Fruit fly (Drosophila melanogaster): ENCODE data around the gene ush.

The ush gene

DNA sequence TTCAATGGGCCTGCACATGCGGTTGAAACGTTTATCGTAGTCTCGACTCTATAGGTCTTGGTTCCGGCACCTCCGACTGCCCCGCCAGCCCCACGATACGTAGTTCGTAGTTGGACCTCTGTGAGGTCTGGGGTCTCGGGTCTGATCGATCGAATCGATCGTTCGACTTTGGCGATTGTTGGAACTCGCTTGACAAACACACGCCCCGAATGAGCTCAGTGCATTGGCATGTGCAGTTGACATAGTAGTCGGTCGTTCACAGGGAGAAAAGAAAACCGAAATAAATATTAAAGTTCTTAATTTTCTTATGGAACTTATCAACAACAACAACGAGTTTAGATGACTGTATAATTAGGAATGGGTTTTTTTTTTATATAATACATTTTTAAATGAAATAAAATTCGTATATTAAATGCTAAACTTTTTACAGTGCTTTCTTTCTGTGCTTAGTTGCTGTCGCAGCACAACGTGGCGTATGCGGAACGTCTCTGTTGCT is 40.7 kb upstream of the ush start (continued):
- TF ChIP-seq CG4282 (GFP tag; optimal IDR thresholded peaks at IDR 0.05): no peak
- peak; percentile 17 for TF ChIP-seq CG10209 (GFP tag; optimal IDR thresholded peaks at IDR 0.05)
- no peak for TF ChIP-seq repo (GFP tag; optimal IDR thresholded peaks at IDR 0.05)
- peak; percentile 50; the same call in 1 of the 2 replicates for TF ChIP-seq Ptx1 (GFP tag; IDR thresholded peaks at IDR 0.05)
- no peak for TF ChIP-seq eyg (GFP tag; optimal IDR thresholded peaks at IDR 0.05)
- no peak for TF ChIP-seq org-1 (GFP tag; optimal IDR thresholded peaks at IDR 0.05)
- TF ChIP-seq HLH4C (GFP tag; IDR thresholded peaks at IDR 0.05; ENCODE audit: partially characterized antibody): no peak
- no peak for TF ChIP-seq run (tag; optimal IDR thresholded peaks at IDR 0.05)
- no peak for TF ChIP-seq Doc2 (GFP tag; IDR thresholded peaks at IDR 0.05)
- TF ChIP-seq scrt (GFP tag; optimal IDR thresholded peaks at IDR 0.05): no peak
- TF ChIP-seq chm (GFP tag; IDR thresholded peaks at IDR 0.05): no peak
- no peak for TF ChIP-seq CG10959 (GFP tag; IDR thresholded peaks at IDR 0.05)
- TF ChIP-seq ham (GFP tag; IDR thresholded peaks at IDR 0.05): no peak
- peak in 1 of 2 experiments; percentile 43 for TF ChIP-seq Hr78 (GFP tag; optimal IDR thresholded peaks at IDR 0.05)
- no peak for TF ChIP-seq CG18476 (GFP tag; optimal IDR thresholded peaks at IDR 0.05)
- no peak for TF ChIP-seq CG16779 (GFP tag; IDR thresholded peaks at IDR 0.05)
- peak; percentile 59 for TF ChIP-seq Sox102F (GFP tag; optimal IDR thresholded peaks at IDR 0.05)
- TF ChIP-seq Ravus (GFP tag; IDR thresholded peaks at IDR 0.05): no peak
- TF ChIP-seq Neu2 (GFP tag; optimal IDR thresholded peaks at IDR 0.05; ENCODE audit: borderline replicate concordance): no peak
- no peak for TF ChIP-seq luna (GFP tag; optimal IDR thresholded peaks at IDR 0.05)
- TF ChIP-seq CG16815 (GFP tag; optimal IDR thresholded peaks at IDR 0.05): no peak
- TF ChIP-seq CG10979 (tag; optimal IDR thresholded peaks at IDR 0.05): peak; percentile 21
- no peak for TF ChIP-seq CG10543 (GFP tag; optimal IDR thresholded peaks at IDR 0.05)
- no peak for TF ChIP-seq Dip3 (GFP tag; optimal IDR thresholded peaks at IDR 0.05)
- no peak for TF ChIP-seq CG2129 (GFP tag; IDR thresholded peaks at IDR 0.05; ENCODE audit: partially characterized antibody)
- TF ChIP-seq Scr (GFP tag; IDR thresholded peaks at IDR 0.05; ENCODE audit: partially characterized antibody): no peak
- TF ChIP-seq CG11456 (GFP tag; IDR thresholded peaks at IDR 0.05): no peak
- no peak for TF ChIP-seq Dp (GFP tag; optimal IDR thresholded peaks at IDR 0.05)
- no peak for TF ChIP-seq Hmr (GFP tag; optimal IDR thresholded peaks at IDR 0.05)
- TF ChIP-seq h (optimal IDR thresholded peaks at IDR 0.05): no peak
- no peak for TF ChIP-seq HLH54F (GFP tag; optimal IDR thresholded peaks at IDR 0.05)
- no peak for TF ChIP-seq CG12155 (GFP tag; optimal IDR thresholded peaks at IDR 0.05)
- no peak for TF ChIP-seq her (GFP tag; optimal IDR thresholded peaks at IDR 0.05)
- TF ChIP-seq CG11504 (tag; optimal IDR thresholded peaks at IDR 0.05): peak; percentile 64
- no peak for TF ChIP-seq hb (GFP tag; IDR thresholded peaks at IDR 0.05; ENCODE audit: partially characterized antibody)
- TF ChIP-seq esg (GFP tag; conservative IDR thresholded peaks at IDR 0.05): no peak
- TF ChIP-seq CG11695 (GFP tag; IDR thresholded peaks at IDR 0.05): no peak
- peak; percentile 78 for TF ChIP-seq CG15601 (tag; optimal IDR thresholded peaks at IDR 0.05)
- no peak for TF ChIP-seq CG31388 (GFP tag; optimal IDR thresholded peaks at IDR 0.05)
- no peak for TF ChIP-seq peb (GFP tag; IDR thresholded peaks at IDR 0.05)
- no peak for TF ChIP-seq fd102C (GFP tag; optimal IDR thresholded peaks at IDR 0.05)
- no peak for TF ChIP-seq Bdp1 (GFP tag; optimal IDR thresholded peaks at IDR 0.05)
- no peak for TF ChIP-seq CG12236 (GFP tag; optimal IDR thresholded peaks at IDR 0.05)
- TF ChIP-seq CG9437 (GFP tag; optimal IDR thresholded peaks at IDR 0.05): no peak
- no peak for TF ChIP-seq CG8924 (tag; optimal IDR thresholded peaks at IDR 0.05)
- peak; percentile 28 for TF ChIP-seq CG7839 (tag; optimal IDR thresholded peaks at IDR 0.05)
- no peak for TF ChIP-seq ro (GFP tag; IDR thresholded peaks at IDR 0.05)
- no peak for TF ChIP-seq ssp (GFP tag; IDR thresholded peaks at IDR 0.05)
- TF ChIP-seq CG6813 (GFP tag; optimal IDR thresholded peaks at IDR 0.05): no peak
- TF ChIP-seq CrebB (tag; optimal IDR thresholded peaks at IDR 0.05): no peak
- no peak; the same call in 1 of the 2 replicates for TF ChIP-seq stc (GFP tag; IDR thresholded peaks at IDR 0.05)

Measured in whole organism, embryonic.